Worm (Caenorhabditis elegans) whole organism, early embryonic: ENCODE data around the gene Y105C5B.20.

ENCODE experiments used
- F13C5.2 ChIP-seq: sonication (generic microtip); optimal IDR thresholded peaks from 2 replicates; lab custom pipeline; 2017; ENCODE audit warnings: mild to moderate bottlenecking, missing genetic modification characterization, inconsistent platforms, missing compliant biosample characterization
- ama-1 ChIP-seq: fragments of 150-350 bp; optimal IDR thresholded peaks from 2 replicates; lab custom pipeline; 2014
- ceh-13 ChIP-seq: fragments of 200-800 bp; sonication (Bioruptor generic); optimal IDR thresholded peaks from 2 replicates; lab custom pipeline; 2018; ENCODE audit warnings: mild to moderate bottlenecking, missing genetic modification characterization, missing compliant biosample characterization
- ceh-36 ChIP-seq: sonication (generic microtip); optimal IDR thresholded peaks from 2 replicates; lab custom pipeline; 2016; ENCODE audit warnings: missing genetic modification characterization, inconsistent platforms, missing compliant biosample characterization
- ets-7 ChIP-seq: sonication (generic microtip); optimal IDR thresholded peaks from 2 replicates; lab custom pipeline; 2016; ENCODE audit warnings: missing genotype, missing genetic modification characterization, missing compliant biosample characterization
- flt-1 ChIP-seq: fragments of 200-800 bp; sonication (Bioruptor generic); IDR thresholded peaks from 2 replicates; pipeline ENCODE4 v1.3.6; 2022; ENCODE audit warnings: missing genetic modification characterization, missing compliant biosample characterization
- hmbx-1 ChIP-seq: sonication (generic microtip); optimal IDR thresholded peaks from 2 replicates; lab custom pipeline; 2016; ENCODE audit warnings: mild to moderate bottlenecking, missing genetic modification characterization, missing compliant biosample characterization
- hmg-4 ChIP-seq: fragments of 200-800 bp; sonication (Bioruptor generic); optimal IDR thresholded peaks from 2 replicates; lab custom pipeline; 2018; ENCODE audit warnings: mild to moderate bottlenecking, missing genetic modification characterization, missing compliant biosample characterization
- hnd-1 ChIP-seq: sonication (generic microtip); optimal IDR thresholded peaks from 2 replicates; lab custom pipeline; 2016; ENCODE audit warnings: missing genetic modification characterization, missing compliant biosample characterization
- pes-1 ChIP-seq: fragments of 200-800 bp; sonication (Bioruptor generic); IDR thresholded peaks from 2 replicates; pipeline ENCODE4 v1.3.6; 2022; ENCODE audit warnings: missing genetic modification reagents, missing genetic modification characterization, missing compliant biosample characterization
- tbx-11 ChIP-seq: fragments of 200-800 bp; sonication (Bioruptor generic); IDR thresholded peaks from 2 replicates; pipeline ENCODE4 v1.3.6; 2022; ENCODE audit warnings: missing genetic modification characterization, missing compliant biosample characterization
- tbx-37 ChIP-seq: fragments of 200-800 bp; sonication (Bioruptor generic); conservative IDR thresholded peaks from 2 replicates; pipeline ENCODE4 v1.3.6; 2022; ENCODE audit warnings: missing genetic modification reagents, missing genetic modification characterization, missing compliant biosample characterization
- tra-4 ChIP-seq: sonication (generic microtip); optimal IDR thresholded peaks from 2 replicates; lab custom pipeline; 2017; ENCODE audit warnings: missing genetic modification characterization, missing compliant biosample characterization

ce11 chrIV:16026747-16027146 is 32.3 kb upstream of the Y105C5B.20 start, which contains the start of gene jac-1:
- TF ChIP-seq ama-1 (lab: Kevin White, UChicago): no peak
- TF ChIP-seq ceh-36 (tag; lab: Kevin White, UChicago): no peak
- TF ChIP-seq hmbx-1 (tag; lab: Kevin White, UChicago): no peak
- no peak for TF ChIP-seq flt-1 (GFP tag; lab: Robert Waterston, UW)
- TF ChIP-seq ceh-13 (GFP tag; lab: Kevin White, UChicago): no peak
- TF ChIP-seq ets-7 (tag; lab: Kevin White, UChicago): no peak
- no peak for TF ChIP-seq hnd-1 (tag; lab: Kevin White, UChicago)
- no peak for TF ChIP-seq tbx-37 (GFP tag; lab: Robert Waterston, UW)
- no peak for TF ChIP-seq tbx-11 (GFP tag; lab: Robert Waterston, UW)
- TF ChIP-seq pes-1 (GFP tag; lab: Robert Waterston, UW): no peak
- no peak for TF ChIP-seq F13C5.2
- TF ChIP-seq tra-4 (tag; lab: Kevin White, UChicago): no peak
- no peak for TF ChIP-seq hmg-4 (GFP tag; lab: Kevin White, UChicago)
